Worm (Caenorhabditis elegans) whole organism, L1 larva: ENCODE results near the gene nhr-63.

ENCODE experiments used
- C04F5.9 ChIP-seq: sonication (generic microtip); optimal IDR thresholded peaks from 2 replicates; lab custom pipeline; 2016; ENCODE audit warnings: missing genetic modification characterization, missing compliant biosample characterization
- aha-1 ChIP-seq: fragments of 150-350 bp; optimal IDR thresholded peaks from 2 replicates; lab custom pipeline; 2014; ENCODE audit warnings: missing biosample characterization, missing genetic modification characterization
- alr-1 ChIP-seq: fragments of 200-800 bp; sonication (Bioruptor generic); optimal IDR thresholded peaks from 2 replicates; lab custom pipeline; 2018; ENCODE audit warnings: borderline replicate concordance, mild to moderate bottlenecking, missing genetic modification characterization, missing compliant biosample characterization
- ceh-8 ChIP-seq: fragments of 200-800 bp; sonication (Bioruptor generic); optimal IDR thresholded peaks from 2 replicates; lab custom pipeline; 2018; ENCODE audit warnings: mild to moderate bottlenecking, missing genetic modification characterization, moderate library complexity, missing compliant biosample characterization
- dpl-1 ChIP-seq, 3 experiments: fragments of 150-350 bp in 2 of 3; sonication (generic microtip) in 1 of 3; optimal IDR thresholded peaks; 2 replicates each; lab custom pipeline; 2014 to 2017; ENCODE audit warnings: missing biosample characterization in 3 of 3, missing genetic modification characterization in 3 of 3, missing genetic modification reagents in 3 of 3
- dsc-1 ChIP-seq: sonication (generic microtip); optimal IDR thresholded peaks from 2 replicates; lab custom pipeline; 2016; ENCODE audit warnings: mild to moderate bottlenecking, missing genetic modification characterization, missing compliant biosample characterization
- efl-1 ChIP-seq, 4 experiments: fragments of 150-350 bp; optimal IDR thresholded peaks in 3 of 4; peaks in 1 of 4; 1 replicate in 1 of 4; 2 replicates in 3 of 4; lab custom pipeline; 2014; ENCODE audit warnings: missing biosample characterization in 2 of 4, missing genetic modification characterization in 2 of 4, missing genetic modification reagents in 2 of 4
- egl-13 ChIP-seq: sonication (generic microtip); optimal IDR thresholded peaks from 2 replicates; lab custom pipeline; 2016; ENCODE audit warnings: missing genotype, missing genetic modification reagents, missing genetic modification characterization, missing compliant biosample characterization
- egl-27 ChIP-seq, 2 experiments: fragments of 150-350 bp in 1 of 2; sonication (generic microtip); optimal IDR thresholded peaks; 3 replicates each; lab custom pipeline; 2017 to 2018; ENCODE audit warnings: missing biosample characterization in 2 of 2, missing genetic modification characterization in 2 of 2, missing genetic modification reagents in 2 of 2
- elt-3 ChIP-seq, 6 experiments: fragments of 150-350 bp in 1 of 6; sonication (generic microtip); optimal IDR thresholded peaks; 2 replicates each; lab custom pipeline; 2017 to 2018; ENCODE audit warnings: missing biosample characterization in 6 of 6, missing genetic modification characterization in 6 of 6, inconsistent platforms in 1 of 6
- ets-5 ChIP-seq: fragments of 200-800 bp; sonication (Bioruptor generic); IDR thresholded peaks from 2 replicates; pipeline ENCODE4 v1.3.6; 2022; ENCODE audit warnings: missing genetic modification characterization, missing compliant biosample characterization
- fkh-10 ChIP-seq: sonication (generic microtip); optimal IDR thresholded peaks from 2 replicates; lab custom pipeline; 2017; ENCODE audit warnings: missing biosample characterization, missing genetic modification reagents, missing genetic modification characterization
- fkh-8 ChIP-seq: sonication (generic microtip); optimal IDR thresholded peaks from 2 replicates; lab custom pipeline; 2016; ENCODE audit warnings: mild to moderate bottlenecking, missing genetic modification characterization, missing compliant biosample characterization
- fos-1 ChIP-seq: fragments of 150-350 bp; optimal IDR thresholded peaks from 2 replicates; lab custom pipeline; 2014; ENCODE audit warnings: missing biosample characterization, missing genetic modification characterization
- hlh-4 ChIP-seq: sonication (generic microtip); optimal IDR thresholded peaks from 2 replicates; lab custom pipeline; 2016; ENCODE audit warnings: mild to moderate bottlenecking, missing genetic modification characterization, missing compliant biosample characterization
- hpl-2 ChIP-seq: fragments of 150-350 bp; optimal IDR thresholded peaks from 2 replicates; lab custom pipeline; 2014; ENCODE audit warnings: missing biosample characterization, missing genetic modification reagents, missing genetic modification characterization
- irx-1 ChIP-seq: sonication (generic microtip); optimal IDR thresholded peaks from 2 replicates; lab custom pipeline; 2016; ENCODE audit warnings: missing genetic modification characterization, missing compliant biosample characterization
- jun-1 ChIP-seq: fragments of 150-350 bp; optimal IDR thresholded peaks from 2 replicates; lab custom pipeline; 2014; ENCODE audit warnings: missing biosample characterization, missing genetic modification reagents, missing genetic modification characterization
- lin-14 ChIP-seq: fragments of 200-800 bp; sonication (Bioruptor generic); optimal IDR thresholded peaks from 2 replicates; lab custom pipeline; 2018; ENCODE audit warnings: mild to moderate bottlenecking, missing genetic modification characterization, moderate library complexity, missing compliant biosample characterization
- lir-3 ChIP-seq: sonication (generic microtip); optimal IDR thresholded peaks from 2 replicates; lab custom pipeline; 2016; ENCODE audit warnings: mild to moderate bottlenecking, missing genetic modification characterization, moderate library complexity, missing compliant biosample characterization; ENCODE audit not compliant: poor library complexity
- mdl-1 ChIP-seq, 2 experiments: fragments of 150-350 bp; optimal IDR thresholded peaks; 2 replicates each; lab custom pipeline; 2014 to 2017; ENCODE audit warnings: missing biosample characterization in 2 of 2, missing genetic modification characterization in 2 of 2, inconsistent platforms in 1 of 2
- mef-2 ChIP-seq: fragments of 150-350 bp; optimal IDR thresholded peaks from 2 replicates; lab custom pipeline; 2014; ENCODE audit warnings: missing biosample characterization, missing genetic modification characterization
- nhr-12 ChIP-seq: sonication (generic microtip); optimal IDR thresholded peaks from 2 replicates; lab custom pipeline; 2017; ENCODE audit warnings: missing biosample characterization, missing genetic modification characterization
- nhr-19 ChIP-seq: fragments of 200-800 bp; sonication (Bioruptor generic); conservative IDR thresholded peaks from 2 replicates; pipeline ENCODE4 v1.3.6; 2022; ENCODE audit warnings: missing genetic modification characterization, missing compliant biosample characterization
- nhr-76 ChIP-seq: sonication (generic microtip); optimal IDR thresholded peaks from 2 replicates; lab custom pipeline; 2017; ENCODE audit warnings: missing biosample characterization, missing genetic modification characterization
- nhr-85 ChIP-seq: sonication (generic microtip); peaks from one replicate; lab custom pipeline; 2016; ENCODE audit warnings: missing genetic modification characterization, inconsistent platforms, missing compliant biosample characterization
- nhr-90 ChIP-seq: sonication (generic microtip); optimal IDR thresholded peaks from 2 replicates; lab custom pipeline; 2016; ENCODE audit warnings: mild to moderate bottlenecking, missing genetic modification characterization, missing compliant biosample characterization; ENCODE audit not compliant: poor library complexity
- pqm-1 ChIP-seq: sonication (generic microtip); optimal IDR thresholded peaks from 3 replicates; lab custom pipeline; 2017; ENCODE audit warnings: missing biosample characterization, missing genetic modification characterization
- snpc-4 ChIP-seq: fragments of 150-350 bp; optimal IDR thresholded peaks from 2 replicates; lab custom pipeline; 2014; ENCODE audit warnings: missing biosample characterization, missing genetic modification characterization
- unc-86 ChIP-seq: sonication (generic microtip); optimal IDR thresholded peaks from 2 replicates; lab custom pipeline; 2016; ENCODE audit warnings: missing genetic modification characterization, missing compliant biosample characterization
- zag-1 ChIP-seq: fragments of 150-350 bp; optimal IDR thresholded peaks from 2 replicates; lab custom pipeline; 2014; ENCODE audit warnings: missing biosample characterization, missing genetic modification characterization
- ztf-11 ChIP-seq, 2 experiments: sonication (generic microtip); optimal IDR thresholded peaks; 2 replicates each; lab custom pipeline; 2016 to 2017; ENCODE audit warnings: missing genetic modification characterization in 2 of 2, missing biosample characterization in 1 of 2, missing compliant biosample characterization in 1 of 2
- ztf-4 ChIP-seq: fragments of 150-350 bp; optimal IDR thresholded peaks from 2 replicates; lab custom pipeline; 2014; ENCODE audit warnings: missing biosample characterization, missing genetic modification characterization

Gene nhr-63

ce11 chrV:15965114-15965513, 37.3 kb upstream of the nhr-63 start, which contains the start of gene sri-2:
Gene sri-2, minus strand, starts transcription at chrV:15965214.
- TF ChIP-seq irx-1 (no peak), fkh-8 (tag; lab: Kevin White, UChicago) (peak; percentile 39), hpl-2 (GFP tag; lab: Kevin White, UChicago) (no peak), C04F5.9 (tag; lab: Kevin White, UChicago) (no peak)

DNA sequence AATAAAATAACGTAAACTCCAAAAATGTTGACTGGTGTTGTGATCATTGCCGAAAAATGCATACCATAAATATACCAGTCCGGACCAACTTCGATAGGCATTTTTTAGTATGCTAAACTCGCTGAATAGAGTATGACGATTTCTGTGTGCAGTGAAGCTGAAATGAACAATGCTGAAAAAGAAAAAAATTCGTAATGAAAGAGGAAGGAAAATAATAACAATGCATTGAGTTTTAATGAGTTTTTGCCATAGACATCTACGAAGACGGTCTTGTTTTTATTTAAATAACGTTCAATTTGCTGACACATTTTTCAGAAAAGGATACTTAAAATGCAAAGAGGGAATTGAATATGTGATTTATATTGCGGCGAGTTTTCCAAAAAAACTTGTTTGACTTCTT, 34.8 kb upstream of the nhr-63 start, which contains the start of gene sri-1:
Gene sri-1, minus strand, starts transcription at position 101 of the 400 bp plus-strand sequence.
- no peak for TF ChIP-seq pqm-1
- TF ChIP-seq lir-3: no peak
- TF ChIP-seq ztf-11 (tag; optimal IDR thresholded peaks at IDR 0.05; lab: Kevin White, UChicago): no peak
- no peak for TF ChIP-seq fos-1
- no peak for TF ChIP-seq ceh-8 (GFP tag; lab: Kevin White, UChicago)
- no peak for TF ChIP-seq mdl-1 (tag; optimal IDR thresholded peaks at IDR 0.05; lab: Kevin White, UChicago)
- TF ChIP-seq egl-27 (tag; optimal IDR thresholded peaks at IDR 0.05; lab: Kevin White, UChicago): no peak
- TF ChIP-seq lin-14 (GFP tag; lab: Kevin White, UChicago): no peak
- no peak for TF ChIP-seq zag-1 (tag; lab: Kevin White, UChicago)
- TF ChIP-seq irx-1: no peak

- TF ChIP-seq fkh-10 (GFP tag; lab: Kevin White, UChicago) (no peak), egl-13 (tag; lab: Kevin White, UChicago) (no peak), nhr-12 (tag; lab: Kevin White, UChicago) (no peak), dsc-1 (tag; lab: Kevin White, UChicago) (no peak), nhr-19 (GFP tag; lab: Robert Waterston, UW) (no peak), unc-86 (no peak)
Measured at ce11 chrV:15969653-15970052, 32.7 kb upstream of the nhr-63 start, which contains the start of gene F36G9.7. Gene F36G9.7, minus strand, starts transcription at chrV:15969753.

ce11 chrV:15970820-15971219, 31.6 kb upstream of the nhr-63 start:
- TF ChIP-seq nhr-85 (tag; lab: Kevin White, UChicago): no peak

- no peak for TF ChIP-seq aha-1 (tag; lab: Kevin White, UChicago)
- no peak for TF ChIP-seq nhr-90 (tag; lab: Kevin White, UChicago)
- TF ChIP-seq fkh-8 (tag; lab: Kevin White, UChicago): no peak
- no peak for TF ChIP-seq dpl-1 (GFP tag; optimal IDR thresholded peaks at IDR 0.05; lab: Kevin White, UChicago)
- TF ChIP-seq nhr-76 (tag; lab: Kevin White, UChicago): no peak
- TF ChIP-seq alr-1 (tag; lab: Kevin White, UChicago): no peak
- no peak for TF ChIP-seq mef-2
- TF ChIP-seq pqm-1: no peak
- no peak for TF ChIP-seq ztf-4 (tag; lab: Kevin White, UChicago)
- no peak for TF ChIP-seq ets-5 (GFP tag; lab: Robert Waterston, UW)
Measured at ce11 chrV:15972484-15972883, 29.9 kb upstream of the nhr-63 start, which contains the start of gene sru-23. Gene sru-23, minus strand, starts transcription at chrV:15972584.

DNA sequence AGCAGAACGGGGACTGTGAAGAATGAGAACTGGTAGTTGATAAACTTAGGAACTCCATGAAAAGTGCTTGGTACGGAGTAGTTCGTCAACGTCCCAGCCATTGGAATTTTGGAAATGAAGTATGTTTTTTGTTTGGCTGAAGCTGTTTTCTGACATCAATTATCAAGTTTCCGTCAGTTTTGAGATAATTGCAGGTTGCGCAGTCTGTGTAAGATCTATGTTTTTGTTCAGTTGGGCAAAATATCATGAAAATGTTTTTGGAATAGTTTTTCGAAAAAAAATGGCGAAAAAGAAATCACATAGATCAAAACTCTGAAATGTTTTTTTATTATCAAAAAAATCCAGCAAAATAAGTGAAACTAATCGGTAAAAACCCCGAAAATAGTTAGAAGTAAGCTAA, 27.6 kb upstream of the nhr-63 start, which contains the start of gene sru-22:
Gene sru-22, minus strand, starts transcription at position 101 of the 400 bp plus-strand sequence.
- TF ChIP-seq alr-1 (tag; lab: Kevin White, UChicago) (no peak), elt-3 (tag; optimal IDR thresholded peaks at IDR 0.05; lab: Kevin White, UChicago) (no peak), jun-1 (tag; lab: Kevin White, UChicago) (no peak), nhr-85 (tag; lab: Kevin White, UChicago) (no peak), hlh-4 (no peak), snpc-4 (tag; lab: Kevin White, UChicago) (no peak), efl-1 (optimal IDR thresholded peaks at IDR 0.05; lab: Kevin White, UChicago) (no peak), efl-1 (GFP tag; optimal IDR thresholded peaks at IDR 0.05 in 1 of 2; lab: Kevin White, UChicago) (peak in 1 of 2 experiments; percentile 7)
